Worm (Caenorhabditis elegans) whole organism, L4/young adult: ENCODE data around the gene F17C8.9.

Experiments
- W03F9.2 ChIP-seq: fragments of 150-350 bp; optimal IDR thresholded peaks from 2 replicates; lab custom pipeline; 2014; ENCODE audit warnings: missing biosample characterization, missing genetic modification characterization
- dao-5 ChIP-seq: sonication (generic microtip); optimal IDR thresholded peaks from 2 replicates; lab custom pipeline; 2016; ENCODE audit warnings: missing genotype, missing genetic modification characterization, moderate library complexity, missing compliant biosample characterization
- him-1 ChIP-seq: sonication (generic microtip); optimal IDR thresholded peaks from 2 replicates; lab custom pipeline; 2016; ENCODE audit warnings: missing genotype, missing genetic modification reagents, missing genetic modification characterization, missing compliant biosample characterization

ce11 chrIII:4699922-4700321, 34.2 kb upstream of the F17C8.9 start, which contains the start of gene sel-13:
- TF ChIP-seq W03F9.2 (tag; lab: Kevin White, UChicago) (no peak), dao-5 (tag; lab: Kevin White, UChicago) (no peak), him-1 (no peak)
